Worm (Caenorhabditis elegans): ENCODE measurements around the gene tag-276.

- TF ChIP-seq mep-1 (tag; optimal IDR thresholded peaks at IDR 0.05) = no peak
- no peak for TF ChIP-seq unc-39 (tag; optimal IDR thresholded peaks at IDR 0.05)
- TF ChIP-seq nhr-2 (tag; optimal IDR thresholded peaks at IDR 0.05) = no peak
- TF ChIP-seq pha-4 (tag; optimal IDR thresholded peaks at IDR 0.05) = no peak
- TF ChIP-seq lsy-2 (tag; optimal IDR thresholded peaks at IDR 0.05) = no peak
- no peak for TF ChIP-seq unc-62 (GFP tag; optimal IDR thresholded peaks at IDR 0.05)
- TF ChIP-seq blmp-1 (tag; optimal IDR thresholded peaks at IDR 0.05) = no peak
- no peak for TF ChIP-seq mls-2 (tag; optimal IDR thresholded peaks at IDR 0.05)
- TF ChIP-seq elt-3 (tag; optimal IDR thresholded peaks at IDR 0.05) = no peak
- no peak for TF ChIP-seq elt-1 (tag; optimal IDR thresholded peaks at IDR 0.05; ENCODE audit: borderline replicate concordance, insufficient read depth)
- no peak for TF ChIP-seq snpc-4 (tag; optimal IDR thresholded peaks at IDR 0.05)
- no peak for TF ChIP-seq ceh-43 (GFP tag; optimal IDR thresholded peaks at IDR 0.05)
- no peak for TF ChIP-seq flh-1 (GFP tag; optimal IDR thresholded peaks at IDR 0.05)
- no peak for TF ChIP-seq ceh-83 (GFP tag; optimal IDR thresholded peaks at IDR 0.05)
Measured at ce11 chrII:12257095-12257494, 8.2 kb upstream of the tag-276 start.

Data from whole organism, mixed stage, embryonic.